Worm (Caenorhabditis elegans) whole organism, mixed stage, embryonic: ENCODE measurements around the gene ard-1.

Experiments
- lin-13 ChIP-seq: fragments of 150-350 bp; optimal IDR thresholded peaks from 2 replicates; lab custom pipeline; 2014; ENCODE audit warnings: missing biosample characterization, missing genetic modification characterization
- pha-4 ChIP-seq: fragments of 150-350 bp; optimal IDR thresholded peaks from 2 replicates; lab custom pipeline; 2018; ENCODE audit warnings: missing biosample characterization, missing genetic modification reagents, missing genetic modification characterization
- tbx-8 ChIP-seq: fragments of 200-800 bp; sonication (Bioruptor generic); optimal IDR thresholded peaks from 2 replicates; lab custom pipeline; 2018; ENCODE audit warnings: mild to moderate bottlenecking, missing genetic modification characterization, moderate library complexity, missing compliant biosample characterization

DNA sequence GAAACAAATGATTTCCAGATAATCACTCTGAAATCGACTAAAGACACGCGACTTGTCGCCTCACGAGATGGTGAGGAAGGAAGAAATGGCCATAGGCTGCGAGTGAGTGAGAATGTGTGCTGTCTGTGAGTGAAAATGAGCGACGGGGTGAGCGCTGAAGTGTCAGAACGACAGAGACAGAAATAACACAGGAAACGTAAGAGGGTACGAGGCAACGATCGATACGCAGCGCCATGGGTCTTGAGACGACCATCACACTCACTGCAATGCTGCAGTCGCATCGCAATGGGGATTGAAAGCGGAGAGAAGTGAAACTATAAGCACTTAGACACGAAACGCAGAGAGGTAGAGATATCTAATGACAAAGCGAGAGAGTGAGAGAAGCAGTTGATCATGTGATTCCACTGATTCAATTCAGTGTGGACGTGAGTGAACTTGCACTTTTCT is 48.3 kb upstream of the ard-1 start:
- TF ChIP-seq tbx-8 (GFP tag; lab: Kevin White, UChicago) (no peak), pha-4 (tag; lab: Kevin White, UChicago) (peak; percentile 83), lin-13 (tag; lab: Kevin White, UChicago) (peak; percentile 37)
